Fruit fly (Drosophila melanogaster): Measurements from ENCODE around the gene Corp.

dm6 chrX:8231241-8232028, 39.8 kb downstream of the Corp start:
- TF ChIP-seq psq (optimal IDR thresholded peaks at IDR 0.05) = no peak
- no peak for TF ChIP-seq pan (optimal IDR thresholded peaks at IDR 0.05)
- no peak for TF ChIP-seq Dll (optimal IDR thresholded peaks at IDR 0.05)

All from whole organism.